Fruit fly (Drosophila melanogaster) whole organism, prepupa: Measurements from ENCODE around the gene CG31883.

Experiments used
- CG31627 ChIP-seq: fragments of 200-800 bp; sonication (Bioruptor generic); optimal IDR thresholded peaks from 3 replicates; lab custom pipeline; 2016; ENCODE audit warnings: missing biosample characterization, missing genetic modification characterization
- CG6276 ChIP-seq: fragments of 200-800 bp; sonication (Bioruptor generic); optimal IDR thresholded peaks from 2 replicates; lab custom pipeline; 2017; ENCODE audit warnings: missing biosample characterization, mild to moderate bottlenecking, missing genetic modification characterization
- CG6854 ChIP-seq: fragments of 200-800 bp; sonication (Bioruptor generic); optimal IDR thresholded peaks from 2 replicates; lab custom pipeline; 2017; ENCODE audit warnings: missing biosample characterization, mild to moderate bottlenecking, missing genetic modification characterization
- Eip78C ChIP-seq: fragments of 200-800 bp; sonication (Bioruptor generic); peaks from one replicate; lab custom pipeline; 2016; ENCODE audit warnings: missing biosample characterization, missing genetic modification characterization
- OdsH ChIP-seq: fragments of 200-800 bp; sonication (Bioruptor generic); optimal IDR thresholded peaks from 3 replicates; lab custom pipeline; 2016; ENCODE audit warnings: missing biosample characterization, missing genetic modification characterization
- Sox15 ChIP-seq: fragments of 200-800 bp; sonication (Bioruptor generic); optimal IDR thresholded peaks from 3 replicates; lab custom pipeline; 2016; ENCODE audit warnings: missing biosample characterization, missing genetic modification characterization
- eg ChIP-seq: fragments of 200-800 bp; sonication (Bioruptor generic); IDR thresholded peaks from 3 replicates; pipeline ENCODE4 v1.3.6; 2022; ENCODE audit warnings: missing biosample characterization, missing genetic modification characterization
- fkh ChIP-seq: fragments of 200-800 bp; sonication (Bioruptor generic); optimal IDR thresholded peaks from 3 replicates; lab custom pipeline; 2017; ENCODE audit warnings: missing biosample characterization, mild to moderate bottlenecking, missing genetic modification characterization, moderate library complexity
- ss ChIP-seq, 2 experiments: fragments of 200-800 bp; sonication (Bioruptor generic); optimal IDR thresholded peaks; 2 replicates in 1 of 2; 3 replicates in 1 of 2; lab custom pipeline; 2017 to 2018; ENCODE audit warnings: mild to moderate bottlenecking in 2 of 2, missing biosample characterization in 2 of 2, missing genetic modification characterization in 2 of 2, moderate library complexity in 1 of 2
- vri ChIP-seq: fragments of 200-800 bp; sonication (Bioruptor generic); optimal IDR thresholded peaks from 3 replicates; lab custom pipeline; 2016; ENCODE audit warnings: missing biosample characterization, mild to moderate bottlenecking, missing genetic modification characterization

dm6 chr2L:9564527-9564926 is 36.2 kb downstream of the CG31883 start:
- TF ChIP-seq vri (GFP tag; lab: Kevin White, UChicago), result no peak
- TF ChIP-seq CG6276, result peak; percentile 76
- peak; percentile 52; the same call in 2 of the 3 replicates for TF ChIP-seq eg
- TF ChIP-seq Eip78C (GFP tag; lab: Kevin White, UChicago), result peak; percentile 61
- TF ChIP-seq CG6854 (GFP tag; lab: Kevin White, UChicago), result no peak
- no peak for TF ChIP-seq Sox15 (GFP tag; lab: Kevin White, UChicago)
- no peak for TF ChIP-seq OdsH (GFP tag; lab: Kevin White, UChicago)
- no peak for TF ChIP-seq ss (GFP tag; optimal IDR thresholded peaks at IDR 0.05; lab: Kevin White, UChicago)
- no peak for TF ChIP-seq CG31627
- no peak for TF ChIP-seq fkh (GFP tag; lab: Kevin White, UChicago)
